Fruit fly (Drosophila melanogaster) Kc167 (cell line): ENCODE results near the gene CG11977.

Experiments used
- Myc ChIP-seq: fragments of >200 bp; optimal IDR thresholded peaks from 2 replicates; lab custom pipeline; 2017; ENCODE audit warnings: missing external identifiers
- h ChIP-seq: fragments of >200 bp; optimal IDR thresholded peaks from 3 replicates; lab custom pipeline; 2018; ENCODE audit warnings: missing external identifiers
- psq ChIP-seq: fragments of >200 bp; optimal IDR thresholded peaks from 2 replicates; lab custom pipeline; 2017; ENCODE audit warnings: missing external identifiers
- ttk ChIP-seq: sonication (Bioruptor generic); optimal IDR thresholded peaks from 2 replicates; lab custom pipeline; 2017; ENCODE audit warnings: missing external identifiers

DNA sequence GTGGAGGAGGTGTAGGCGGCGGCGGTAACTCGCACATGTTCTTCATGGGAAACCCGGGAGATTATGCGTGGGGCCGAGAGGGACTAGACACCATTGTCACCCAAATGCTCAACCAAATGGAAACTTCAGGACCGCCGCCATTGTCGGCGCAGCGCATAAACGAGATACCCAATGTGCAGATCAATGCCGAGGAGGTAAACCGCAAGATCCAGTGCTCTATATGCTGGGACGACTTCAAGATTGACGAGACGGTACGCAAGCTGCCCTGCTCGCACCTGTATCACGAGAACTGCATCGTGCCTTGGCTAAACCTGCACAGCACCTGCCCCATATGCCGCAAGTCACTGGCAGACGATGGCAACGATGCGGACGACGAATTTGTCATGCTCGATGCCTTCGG is 9.8 kb downstream of the CG11977 start:
- TF ChIP-seq h = no peak
- no peak for TF ChIP-seq psq (lab: Kevin White, UChicago)
- no peak for TF ChIP-seq Myc
- TF ChIP-seq ttk = peak; percentile 93
